Worm (Caenorhabditis elegans) whole organism, mixed stage, embryonic: ENCODE measurements around the gene F26A1.8.

Source experiments
- M03D4.4 ChIP-seq: sonication (generic microtip); optimal IDR thresholded peaks from 2 replicates; lab custom pipeline; 2017; ENCODE audit warnings: mild to moderate bottlenecking, missing genetic modification characterization, missing compliant biosample characterization
- ces-1 ChIP-seq: fragments of 150-350 bp; optimal IDR thresholded peaks from 2 replicates; lab custom pipeline; 2014; ENCODE audit warnings: missing biosample characterization, missing genetic modification reagents, missing genetic modification characterization
- elt-3 ChIP-seq: fragments of 150-350 bp; optimal IDR thresholded peaks from 2 replicates; lab custom pipeline; 2014; ENCODE audit warnings: missing biosample characterization, missing genetic modification characterization
- lin-13 ChIP-seq: fragments of 150-350 bp; optimal IDR thresholded peaks from 2 replicates; lab custom pipeline; 2014; ENCODE audit warnings: missing biosample characterization, missing genetic modification characterization
- lsy-2 ChIP-seq: fragments of 150-350 bp; optimal IDR thresholded peaks from 2 replicates; lab custom pipeline; 2014; ENCODE audit warnings: missing biosample characterization, missing genetic modification characterization
- mep-1 ChIP-seq: fragments of 150-350 bp; optimal IDR thresholded peaks from 2 replicates; lab custom pipeline; 2017; ENCODE audit warnings: missing biosample characterization, missing genetic modification reagents, missing genetic modification characterization, inconsistent platforms
- nhr-12 ChIP-seq: fragments of 150-350 bp; optimal IDR thresholded peaks from 2 replicates; lab custom pipeline; 2014; ENCODE audit warnings: missing biosample characterization, missing genetic modification characterization
- nhr-237 ChIP-seq: fragments of 150-350 bp; optimal IDR thresholded peaks from 2 replicates; lab custom pipeline; 2014; ENCODE audit warnings: missing biosample characterization, missing genetic modification characterization
- nhr-28 ChIP-seq: fragments of 150-350 bp; optimal IDR thresholded peaks from 2 replicates; lab custom pipeline; 2014; ENCODE audit warnings: missing biosample characterization, missing genetic modification characterization
- snpc-4 ChIP-seq: fragments of 150-350 bp; optimal IDR thresholded peaks from 2 replicates; lab custom pipeline; 2014; ENCODE audit warnings: missing biosample characterization, missing genetic modification characterization
- unc-39 ChIP-seq: fragments of 150-350 bp; optimal IDR thresholded peaks from 2 replicates; lab custom pipeline; 2014; ENCODE audit warnings: missing biosample characterization, missing genetic modification characterization

DNA sequence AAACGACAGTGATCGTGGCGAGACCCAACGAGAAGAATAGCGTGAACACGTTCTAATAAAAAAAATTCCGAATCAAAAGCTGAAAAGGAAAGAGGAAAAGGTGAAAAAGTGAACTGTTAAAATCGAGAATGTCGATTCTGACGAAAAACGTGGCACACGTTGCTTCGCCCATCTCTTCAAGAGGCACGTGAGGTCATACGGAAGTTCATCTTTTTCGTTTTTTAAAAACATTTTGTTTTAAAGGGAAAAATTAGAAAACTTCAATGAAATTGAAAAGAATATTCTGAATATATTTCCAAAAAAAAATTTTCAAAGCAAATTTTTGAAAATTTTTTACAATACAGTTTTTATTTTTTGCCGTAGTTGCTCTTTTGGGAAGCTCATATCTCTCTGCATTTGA is 10.8 kb downstream of the F26A1.8 start, which contains the start of gene C38D4.7:
- TF ChIP-seq lsy-2 (tag; lab: Kevin White, UChicago) (no peak), M03D4.4 (tag; lab: Kevin White, UChicago) (no peak), nhr-237 (tag; lab: Kevin White, UChicago) (no peak), snpc-4 (tag; lab: Kevin White, UChicago) (no peak), unc-39 (tag; lab: Kevin White, UChicago) (no peak), lin-13 (tag; lab: Kevin White, UChicago) (no peak), ces-1 (GFP tag; lab: Kevin White, UChicago) (no peak), nhr-12 (tag; lab: Kevin White, UChicago) (no peak), mep-1 (tag; lab: Kevin White, UChicago) (no peak), elt-3 (tag; lab: Kevin White, UChicago) (no peak), nhr-28 (tag; lab: Kevin White, UChicago) (no peak)
